Worm (Caenorhabditis elegans) whole organism, late embryonic: ENCODE measurements around the gene C03E10.1.

Source experiments
- F13H6.1 ChIP-seq: sonication (generic microtip); optimal IDR thresholded peaks from 2 replicates; lab custom pipeline; 2016; ENCODE audit warnings: missing genetic modification characterization, missing compliant biosample characterization
- K02D7.2 ChIP-seq: sonication (generic microtip); optimal IDR thresholded peaks from 2 replicates; lab custom pipeline; 2017; ENCODE audit warnings: mild to moderate bottlenecking, missing genetic modification characterization, missing compliant biosample characterization
- ahr-1 ChIP-seq: sonication (generic microtip); optimal IDR thresholded peaks from 2 replicates; lab custom pipeline; 2016; ENCODE audit warnings: missing genetic modification characterization, missing compliant biosample characterization
- ama-1 ChIP-seq: fragments of 150-350 bp; optimal IDR thresholded peaks from 2 replicates; lab custom pipeline; 2014
- ceh-14 ChIP-seq: sonication (generic microtip); optimal IDR thresholded peaks from 2 replicates; lab custom pipeline; 2016; ENCODE audit warnings: missing genotype, missing genetic modification characterization, missing compliant biosample characterization
- ceh-18 ChIP-seq: sonication (generic microtip); optimal IDR thresholded peaks from 2 replicates; lab custom pipeline; 2016; ENCODE audit warnings: missing genetic modification characterization, missing compliant biosample characterization
- ceh-2 ChIP-seq: sonication (generic microtip); optimal IDR thresholded peaks from 2 replicates; lab custom pipeline; 2016; ENCODE audit warnings: missing genotype, missing genetic modification characterization, missing compliant biosample characterization
- ceh-30 ChIP-seq: fragments of 150-350 bp; optimal IDR thresholded peaks from 2 replicates; lab custom pipeline; 2014; ENCODE audit warnings: missing biosample characterization, missing genetic modification characterization
- ceh-45 ChIP-seq: fragments of 200-800 bp; sonication (Bioruptor generic); IDR thresholded peaks from 2 replicates; pipeline ENCODE4 v1.3.6; 2022; ENCODE audit warnings: missing genetic modification reagents, missing genetic modification characterization, missing compliant biosample characterization
- ceh-6 ChIP-seq: fragments of 200-800 bp; sonication (Bioruptor generic); optimal IDR thresholded peaks from 2 replicates; lab custom pipeline; 2018; ENCODE audit warnings: mild to moderate bottlenecking, missing genetic modification characterization, missing compliant biosample characterization
- elt-2 ChIP-seq: sonication (generic microtip); optimal IDR thresholded peaks from 2 replicates; lab custom pipeline; 2016; ENCODE audit warnings: missing genetic modification reagents, missing genetic modification characterization, missing compliant biosample characterization
- fkh-6 ChIP-seq: sonication (generic microtip); optimal IDR thresholded peaks from 2 replicates; lab custom pipeline; 2016; ENCODE audit warnings: missing genetic modification characterization, missing compliant biosample characterization
- hlh-13 ChIP-seq: fragments of 200-800 bp; sonication (Bioruptor generic); optimal IDR thresholded peaks from 2 replicates; lab custom pipeline; 2018; ENCODE audit warnings: mild to moderate bottlenecking, missing genetic modification characterization, missing compliant biosample characterization
- hlh-15 ChIP-seq: sonication (generic microtip); optimal IDR thresholded peaks from 2 replicates; lab custom pipeline; 2016; ENCODE audit warnings: missing genetic modification characterization, missing compliant biosample characterization
- hlh-8 ChIP-seq: sonication (generic microtip); optimal IDR thresholded peaks from 2 replicates; lab custom pipeline; 2016; ENCODE audit warnings: missing genotype, missing genetic modification characterization, missing compliant biosample characterization
- lin-11 ChIP-seq: fragments of 200-800 bp; sonication (Bioruptor generic); optimal IDR thresholded peaks from 2 replicates; lab custom pipeline; 2018; ENCODE audit warnings: mild to moderate bottlenecking, missing genetic modification characterization, missing compliant biosample characterization
- madf-2 ChIP-seq: sonication (generic microtip); optimal IDR thresholded peaks from 2 replicates; lab custom pipeline; 2017; ENCODE audit warnings: missing genetic modification characterization, missing compliant biosample characterization
- mec-3 ChIP-seq: sonication (generic microtip); optimal IDR thresholded peaks from 2 replicates; lab custom pipeline; 2016; ENCODE audit warnings: borderline replicate concordance, missing genetic modification characterization, missing compliant biosample characterization
- nfya-1 ChIP-seq: sonication (generic microtip); optimal IDR thresholded peaks from 2 replicates; lab custom pipeline; 2017; ENCODE audit warnings: missing genetic modification characterization, mild to moderate bottlenecking, missing compliant biosample characterization, antibody characterized with exemption, moderate library complexity
- pag-3 ChIP-seq: sonication (generic microtip); optimal IDR thresholded peaks from 2 replicates; lab custom pipeline; 2016; ENCODE audit warnings: missing compliant biosample characterization, missing genetic modification characterization, borderline replicate concordance
- pha-4 ChIP-seq: fragments of 150-350 bp; optimal IDR thresholded peaks from 2 replicates; lab custom pipeline; 2018; ENCODE audit warnings: missing biosample characterization, missing genetic modification reagents, missing genetic modification characterization
- pros-1 ChIP-seq: fragments of 150-350 bp; optimal IDR thresholded peaks from 2 replicates; lab custom pipeline; 2014; ENCODE audit warnings: missing biosample characterization, missing genetic modification reagents, missing genetic modification characterization
- ref-2 ChIP-seq: sonication (generic microtip); optimal IDR thresholded peaks from 2 replicates; lab custom pipeline; 2016; ENCODE audit warnings: missing genetic modification characterization, missing compliant biosample characterization
- rnt-1 ChIP-seq: sonication (generic microtip); optimal IDR thresholded peaks from 2 replicates; lab custom pipeline; 2016; ENCODE audit warnings: missing genetic modification characterization, missing compliant biosample characterization
- sdc-2 ChIP-seq: sonication (generic microtip); optimal IDR thresholded peaks from 2 replicates; lab custom pipeline; 2016; ENCODE audit warnings: missing genotype, missing genetic modification characterization, missing compliant biosample characterization
- sox-4 ChIP-seq: sonication (generic microtip); optimal IDR thresholded peaks from 2 replicates; lab custom pipeline; 2017; ENCODE audit warnings: mild to moderate bottlenecking, missing genetic modification characterization, inconsistent platforms, missing compliant biosample characterization
- syd-9 ChIP-seq: sonication (generic microtip); optimal IDR thresholded peaks from 2 replicates; lab custom pipeline; 2016; ENCODE audit warnings: mild to moderate bottlenecking, missing genetic modification characterization, moderate library complexity, missing compliant biosample characterization
- ttx-3 ChIP-seq: sonication (generic microtip); optimal IDR thresholded peaks from 2 replicates; lab custom pipeline; 2016; ENCODE audit warnings: missing genetic modification reagents, missing genetic modification characterization, missing compliant biosample characterization
- zip-5 ChIP-seq: sonication (generic microtip); optimal IDR thresholded peaks from 2 replicates; lab custom pipeline; 2016; ENCODE audit warnings: missing genetic modification characterization, missing compliant biosample characterization
- ztf-16 ChIP-seq: sonication (generic microtip); optimal IDR thresholded peaks from 2 replicates; lab custom pipeline; 2017; ENCODE audit warnings: missing genetic modification characterization, missing compliant biosample characterization

Gene C03E10.1

DNA sequence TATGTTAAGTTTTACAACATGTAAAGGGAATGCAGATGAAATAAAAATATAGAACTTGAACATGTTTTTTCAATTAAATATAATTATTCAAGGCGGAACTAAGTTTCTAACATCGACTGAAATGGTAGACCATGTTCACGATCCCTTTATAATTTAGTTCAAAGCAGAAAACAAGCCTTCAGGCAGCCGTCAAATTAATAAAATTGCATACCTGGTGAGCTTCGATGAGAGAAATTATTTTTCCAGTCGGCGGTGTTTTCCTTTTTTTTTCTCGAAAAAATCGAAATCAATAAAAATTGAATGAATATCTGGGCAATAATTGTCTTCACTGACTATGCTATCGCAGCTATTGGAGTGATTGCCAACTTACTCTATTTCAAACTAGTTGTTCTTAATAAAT, at the start of gene C03E10.1:
TSS of gene C03E10.1 (plus strand) at position 301 of the 400 bp plus-strand sequence.
- no peak for TF ChIP-seq ceh-18
- no peak for TF ChIP-seq pag-3
- TF ChIP-seq nfya-1 (tag; lab: Kevin White, UChicago) = no peak
- no peak for TF ChIP-seq ceh-6 (GFP tag; lab: Kevin White, UChicago)
- TF ChIP-seq ama-1 = no peak
- no peak for TF ChIP-seq lin-11 (tag; lab: Kevin White, UChicago)
- TF ChIP-seq pha-4 (tag; lab: Kevin White, UChicago) = no peak
- TF ChIP-seq ceh-2 = no peak
- TF ChIP-seq pros-1 (tag; lab: Kevin White, UChicago) = no peak

DNA sequence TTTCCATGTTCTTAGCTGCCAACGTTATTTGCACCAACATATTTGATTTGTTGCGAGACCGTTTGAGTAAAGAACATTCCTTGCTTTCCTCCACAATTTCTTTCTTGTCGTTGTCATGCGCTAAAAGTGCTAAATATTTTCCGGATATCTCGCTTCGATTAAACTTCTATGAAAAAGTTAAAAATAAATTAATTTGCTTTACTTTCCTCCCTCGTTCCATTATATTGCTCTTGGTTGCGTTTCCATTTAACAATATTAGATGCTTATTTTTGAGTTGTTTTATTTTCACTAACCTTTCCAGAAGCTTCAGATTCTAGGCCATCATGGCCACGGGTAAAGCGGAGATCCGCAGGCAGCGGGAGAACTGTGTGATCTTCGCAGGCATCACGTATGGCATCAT, 49.4 kb upstream of the C03E10.1 start, which contains the start of gene pgap-1:
TSS of gene pgap-1 (plus strand) at position 301 of the 400 bp plus-strand sequence.
- TF ChIP-seq zip-5 (tag; lab: Kevin White, UChicago) (no peak), ztf-16 (tag; lab: Kevin White, UChicago) (no peak)

DNA sequence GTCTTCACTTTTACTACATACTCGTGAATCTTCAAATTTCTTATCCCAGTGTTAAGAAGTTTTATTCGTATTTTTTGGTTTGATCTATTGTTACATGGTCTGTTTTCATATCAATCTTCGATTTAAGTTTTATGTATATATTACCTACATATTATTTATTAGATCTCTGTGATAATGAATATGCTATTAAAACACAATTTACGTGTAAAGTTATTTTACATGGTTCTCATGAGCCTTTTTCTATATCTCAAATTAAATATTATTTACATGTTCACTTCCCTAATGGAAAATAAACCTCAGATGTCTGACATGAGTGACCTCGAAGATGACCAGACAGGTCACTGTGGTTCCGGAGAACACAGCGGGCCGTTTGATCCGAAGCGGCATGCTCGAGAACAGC, 46.4 kb upstream of the C03E10.1 start, which contains the start of gene mxl-1:
TSS of gene mxl-1 (plus strand) at position 301 of the 400 bp plus-strand sequence.
- TF ChIP-seq zip-5 (tag; lab: Kevin White, UChicago) = no peak
- no peak for TF ChIP-seq hlh-8 (tag; lab: Kevin White, UChicago)
- TF ChIP-seq sdc-2 (tag; lab: Kevin White, UChicago) = no peak
- no peak for TF ChIP-seq pha-4 (tag; lab: Kevin White, UChicago)
- TF ChIP-seq, all 69 proteins: peak for 0

DNA sequence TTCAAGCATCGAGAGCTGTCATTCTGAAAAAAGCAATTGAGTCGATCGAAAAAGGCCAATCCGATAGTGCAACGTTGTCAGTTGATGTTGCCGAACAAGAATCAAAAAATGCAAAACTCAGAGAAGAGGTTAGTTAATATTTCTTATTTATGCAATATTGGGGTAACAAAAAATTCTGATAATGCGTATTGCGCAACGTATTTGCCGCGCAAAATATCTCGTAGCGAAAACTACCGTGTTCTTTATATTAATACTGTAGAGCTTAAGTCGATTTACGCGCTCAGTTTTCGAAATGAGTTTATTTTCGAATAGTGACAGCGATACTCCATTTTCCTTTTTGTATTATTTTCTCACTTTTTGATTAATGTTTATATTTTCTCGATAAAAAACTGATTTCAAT, 46.0 kb upstream of the C03E10.1 start:
- TF ChIP-seq elt-2 (tag; lab: Kevin White, UChicago) (no peak), ceh-2 (no peak), pros-1 (tag; lab: Kevin White, UChicago) (no peak), fkh-6 (tag; lab: Kevin White, UChicago) (no peak), mec-3 (tag; lab: Kevin White, UChicago) (no peak), F13H6.1 (tag; lab: Kevin White, UChicago) (no peak), K02D7.2 (tag; lab: Kevin White, UChicago) (no peak), hlh-15 (no peak), ceh-45 (GFP tag; lab: Robert Waterston, UW) (no peak)

DNA sequence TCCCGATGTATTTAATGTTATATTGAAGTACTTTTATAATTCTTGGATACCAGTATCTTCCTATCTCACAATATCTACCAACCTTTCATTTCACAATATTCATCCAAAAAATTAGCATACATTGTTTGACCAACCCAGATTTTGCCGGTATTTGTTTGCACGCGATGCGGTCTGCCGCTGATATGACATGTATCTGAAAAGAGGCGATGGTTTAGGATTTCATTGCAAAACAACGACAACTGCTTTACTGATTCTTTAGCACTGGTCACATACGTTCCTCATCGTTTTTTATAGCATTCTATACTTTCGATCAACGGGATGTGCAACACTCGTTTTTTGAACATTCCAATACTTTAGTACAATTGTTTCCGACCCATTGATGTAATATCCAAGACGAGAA, 43.1 kb upstream of the C03E10.1 start, which contains the start of gene mam-4:
TSS of gene mam-4 (plus strand) at position 301 of the 400 bp plus-strand sequence.
- TF ChIP-seq fkh-6 (tag; lab: Kevin White, UChicago) (no peak), sox-4 (tag; lab: Kevin White, UChicago) (no peak)
- TF ChIP-seq, all 69 proteins: peak for 0

DNA sequence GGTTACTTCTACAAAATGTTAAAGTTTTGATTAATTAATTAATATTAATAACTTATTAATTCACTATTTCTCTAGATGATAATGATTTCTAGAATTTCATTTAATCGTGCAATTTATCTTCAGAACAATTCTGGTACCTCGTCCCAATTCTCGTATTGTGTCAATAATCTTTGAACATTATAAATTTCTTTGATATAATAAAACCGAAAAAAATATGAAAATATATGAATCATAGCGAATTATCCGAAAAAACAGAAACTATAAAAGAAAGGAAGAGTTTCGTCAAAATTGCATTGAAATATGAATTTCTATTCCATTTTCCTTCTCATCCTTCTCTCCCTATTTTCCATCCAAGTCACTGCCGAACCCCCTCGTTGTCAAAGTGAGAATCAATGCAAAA, 40.3 kb upstream of the C03E10.1 start, which contains the start of gene T19B10.12:
TSS of gene T19B10.12 (plus strand) at position 301 of the 400 bp plus-strand sequence.
- no peak for TF ChIP-seq lin-11 (tag; lab: Kevin White, UChicago)
- no peak for TF ChIP-seq ceh-30 (tag; lab: Kevin White, UChicago)
- no peak for TF ChIP-seq ahr-1 (tag; lab: Kevin White, UChicago)
- no peak for TF ChIP-seq pag-3
- no peak for TF ChIP-seq ceh-14
- TF ChIP-seq hlh-13 (GFP tag; lab: Kevin White, UChicago) = no peak
- no peak for TF ChIP-seq madf-2 (tag; lab: Kevin White, UChicago)
- no peak for TF ChIP-seq fkh-6 (tag; lab: Kevin White, UChicago)
- TF ChIP-seq, all 69 proteins: peak for 0

DNA sequence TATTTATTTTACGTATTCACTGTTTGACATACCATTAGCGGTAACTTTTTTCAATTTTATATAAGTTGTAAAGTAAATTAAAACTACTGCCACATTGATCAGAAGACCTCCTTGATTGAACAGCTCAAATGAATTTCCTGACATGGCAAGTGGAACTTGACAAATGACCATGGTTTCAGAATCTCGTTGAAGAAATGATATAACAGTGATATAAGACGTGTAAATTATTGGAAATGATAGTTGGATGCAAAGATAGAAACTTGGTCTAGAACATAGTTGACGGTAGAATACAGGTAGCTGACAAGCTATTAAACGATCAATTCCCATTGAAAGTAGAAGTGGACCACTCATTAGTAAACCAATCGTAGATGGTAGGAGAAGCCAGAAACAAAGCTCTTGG, 39.2 kb upstream of the C03E10.1 start:
- no peak for TF ChIP-seq rnt-1 (tag; lab: Kevin White, UChicago)
- TF ChIP-seq syd-9 (tag; lab: Kevin White, UChicago) = no peak
- TF ChIP-seq ttx-3 (tag; lab: Kevin White, UChicago) = no peak
- TF ChIP-seq ref-2 (tag; lab: Kevin White, UChicago) = no peak
- no peak for TF ChIP-seq pag-3
- TF ChIP-seq, all 69 proteins: peak for 0
